Worm (Caenorhabditis elegans): Measurements from ENCODE around the gene C06G3.8.

The C06G3.8 gene

ce11 chrIV:7044552-7045139 is 12.3 kb upstream of the C06G3.8 start, which contains the start of gene tin-9.1 (continued):
- no peak for TF ChIP-seq dpl-1 (GFP tag; optimal IDR thresholded peaks at IDR 0.05)
- TF ChIP-seq lin-35 (GFP tag; optimal IDR thresholded peaks at IDR 0.05) = peak in 1 of 3 experiments; percentile 67
- TF ChIP-seq ztf-25 (GFP tag; IDR thresholded peaks at IDR 0.05) = no peak
- no peak for TF ChIP-seq C17E4.6 (GFP tag; IDR thresholded peaks at IDR 0.05)
- TF ChIP-seq cebp-2 (GFP tag; IDR thresholded peaks at IDR 0.05) = no peak
- TF ChIP-seq sea-2 (GFP tag; IDR thresholded peaks at IDR 0.05) = no peak
- TF ChIP-seq F10E7.11 (tag; optimal IDR thresholded peaks at IDR 0.05) = no peak
- TF ChIP-seq sptf-2 (GFP tag; optimal IDR thresholded peaks at IDR 0.05) = no peak
- TF ChIP-seq egl-18 (GFP tag; IDR thresholded peaks at IDR 0.05) = no peak
- TF ChIP-seq nhr-80 (tag; optimal IDR thresholded peaks at IDR 0.05) = peak; percentile 30
- TF ChIP-seq hmg-20 (GFP tag; IDR thresholded peaks at IDR 0.05) = no peak
- TF ChIP-seq F22D6.2 (tag; optimal IDR thresholded peaks at IDR 0.05) = no peak
- TF ChIP-seq F57A8.1 (GFP tag; optimal IDR thresholded peaks at IDR 0.05) = no peak
- no peak for TF ChIP-seq zim-3 (tag; optimal IDR thresholded peaks at IDR 0.05)
- TF ChIP-seq tbx-9 (tag; optimal IDR thresholded peaks at IDR 0.05; ENCODE audit: borderline replicate concordance) = no peak
- no peak for TF ChIP-seq Y53G8AR.9 (GFP tag; conservative IDR thresholded peaks at IDR 0.05)
- TF ChIP-seq F37B4.10 (GFP tag; IDR thresholded peaks at IDR 0.05) = no peak
- no peak for TF ChIP-seq attf-5 (GFP tag; optimal IDR thresholded peaks at IDR 0.05)
- TF ChIP-seq lin-40 (tag; optimal IDR thresholded peaks at IDR 0.05) = peak; percentile 67
- TF ChIP-seq hmg-1.2 (GFP tag; IDR thresholded peaks at IDR 0.05) = peak; percentile 70
- no peak for TF ChIP-seq rpc-1 (optimal IDR thresholded peaks at IDR 0.05)
- no peak for TF ChIP-seq rpc-1 (tag; optimal IDR thresholded peaks at IDR 0.05)
- peak; percentile 68 for TF ChIP-seq mcd-1 (GFP tag; IDR thresholded peaks at IDR 0.05)
- no peak for TF ChIP-seq mxl-1 (tag; optimal IDR thresholded peaks at IDR 0.05)
- TF ChIP-seq cebp-1 (GFP tag; IDR thresholded peaks at IDR 0.05) = no peak
- peak; percentile 41 for TF ChIP-seq cebp-1 (tag; optimal IDR thresholded peaks at IDR 0.05)
- TF ChIP-seq T26A5.8 (tag; optimal IDR thresholded peaks at IDR 0.05) = no peak
- no peak for TF ChIP-seq attf-6 (GFP tag; IDR thresholded peaks at IDR 0.05)
- TF ChIP-seq lin-26 (GFP tag; IDR thresholded peaks at IDR 0.05) = no peak

DNA sequence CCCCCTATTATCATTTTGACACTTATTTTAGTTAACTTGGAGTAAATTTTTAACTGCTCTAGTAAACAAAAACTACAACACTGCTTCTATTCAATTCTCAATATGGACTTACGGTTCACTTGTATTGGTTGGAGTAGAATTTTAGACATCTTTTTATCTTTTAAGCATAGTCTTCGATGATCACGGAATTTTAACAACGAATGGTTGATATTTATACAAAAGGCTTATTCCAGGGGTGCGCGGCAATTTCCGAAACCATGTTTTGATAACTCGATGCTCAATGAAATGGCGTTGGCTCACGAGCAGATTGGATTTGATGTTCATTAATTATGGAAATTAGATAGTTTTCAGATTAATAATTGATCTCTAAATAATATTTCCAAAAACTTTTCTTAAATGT is 11.1 kb upstream of the C06G3.8 start:
- TF ChIP-seq Y67H2A.10 (GFP tag; conservative IDR thresholded peaks at IDR 0.05) (no peak), him-1 (tag; optimal IDR thresholded peaks at IDR 0.05) (peak; percentile 38), Y56A3A.18 (GFP tag; IDR thresholded peaks at IDR 0.05) (peak; percentile 63), snpc-1.1 (tag; optimal IDR thresholded peaks at IDR 0.05; ENCODE audit: insufficient read depth) (peak; percentile 59), mes-4 (tag; optimal IDR thresholded peaks at IDR 0.05) (peak; percentile 27), gei-17 (GFP tag; optimal IDR thresholded peaks at IDR 0.05) (no peak), F10E7.11 (tag; optimal IDR thresholded peaks at IDR 0.05) (peak; percentile 72), hsf-1 (GFP tag; IDR thresholded peaks at IDR 0.05) (peak; percentile 85), B0261.1 (tag; optimal IDR thresholded peaks at IDR 0.05) (peak; percentile 6), F52B5.7 (tag; optimal IDR thresholded peaks at IDR 0.05) (peak; percentile 28), nfyb-1 (GFP tag; IDR thresholded peaks at IDR 0.05) (no peak), K11D2.4 (GFP tag; IDR thresholded peaks at IDR 0.05) (no peak), tlf-1 (GFP tag; optimal IDR thresholded peaks at IDR 0.05) (peak; percentile 42), egrh-3 (GFP tag; IDR thresholded peaks at IDR 0.05) (no peak), ztf-25 (GFP tag; IDR thresholded peaks at IDR 0.05) (0 out of 2 replicates have a peak, but pooled peaks have one; percentile 28), rcor-1 (GFP tag; IDR thresholded peaks at IDR 0.05) (peak; percentile 82), somi-1 (GFP tag; optimal IDR thresholded peaks at IDR 0.05) (no peak), hmg-1.2 (GFP tag; IDR thresholded peaks at IDR 0.05) (peak; percentile 39; the same call in 1 of the 2 replicates), chd-7 (tag; optimal IDR thresholded peaks at IDR 0.05) (peak; percentile 72), T26A5.8 (tag; optimal IDR thresholded peaks at IDR 0.05) (peak; percentile 51), athp-1 (tag; optimal IDR thresholded peaks at IDR 0.05) (peak; percentile 55), lin-54 (GFP tag; optimal IDR thresholded peaks at IDR 0.05) (peak; percentile 74), fkh-3 (tag; optimal IDR thresholded peaks at IDR 0.05) (peak; percentile 20), rpc-1 (optimal IDR thresholded peaks at IDR 0.05) (no peak), rpc-1 (tag; optimal IDR thresholded peaks at IDR 0.05) (no peak), hmg-20 (GFP tag; IDR thresholded peaks at IDR 0.05) (0 out of 2 replicates have a peak, but pooled peaks have one; percentile 17)

Data from whole organism, young adult.